Fruit fly (Drosophila melanogaster) whole organism, embryonic: Measurements from ENCODE around the gene CG42759.

ENCODE experiments used
- Antp ChIP-seq: fragments of 200-800 bp; sonication (Bioruptor generic); optimal IDR thresholded peaks from 3 replicates; lab custom pipeline; 2016; ENCODE audit warnings: missing biosample characterization, missing genetic modification characterization
- B-H2 ChIP-seq: fragments of 200-800 bp; sonication (Bioruptor generic); optimal IDR thresholded peaks from 2 replicates; lab custom pipeline; 2018; ENCODE audit warnings: missing biosample characterization, mild to moderate bottlenecking, missing genetic modification characterization
- Bteb2 ChIP-seq: fragments of 200-800 bp; sonication (Bioruptor generic); optimal IDR thresholded peaks from 2 replicates; lab custom pipeline; 2016; ENCODE audit warnings: missing biosample characterization, missing genetic modification characterization
- CG10267 ChIP-seq: fragments of 200-800 bp; sonication (Bioruptor generic); optimal IDR thresholded peaks from 2 replicates; lab custom pipeline; 2018; ENCODE audit warnings: missing biosample characterization, mild to moderate bottlenecking, missing genetic modification characterization, moderate library complexity
- CG10274 ChIP-seq: fragments of 200-800 bp; sonication (Bioruptor generic); optimal IDR thresholded peaks from 3 replicates; lab custom pipeline; 2017; ENCODE audit warnings: missing biosample characterization, mild to moderate bottlenecking, missing genetic modification characterization
- CG10366 ChIP-seq: fragments of 200-800 bp; sonication (Bioruptor generic); IDR thresholded peaks from 2 replicates; pipeline ENCODE4 v1.3.6; 2022; ENCODE audit warnings: missing biosample characterization, missing genetic modification characterization
- CG10654 ChIP-seq: fragments of 200-800 bp; sonication (Bioruptor generic); optimal IDR thresholded peaks from 2 replicates; lab custom pipeline; 2016; ENCODE audit warnings: missing biosample characterization, missing genetic modification characterization
- CG12071 ChIP-seq: fragments of 200-800 bp; sonication (Bioruptor generic); optimal IDR thresholded peaks from 3 replicates; lab custom pipeline; 2018; ENCODE audit warnings: missing biosample characterization, mild to moderate bottlenecking, missing genetic modification characterization
- CG12659 ChIP-seq: fragments of 200-800 bp; sonication (Bioruptor generic); optimal IDR thresholded peaks from 3 replicates; lab custom pipeline; 2017; ENCODE audit warnings: mild to moderate bottlenecking, missing biosample characterization, missing genetic modification reagents, missing genetic modification characterization
- CG12942 ChIP-seq: fragments of 200-800 bp; sonication (Bioruptor generic); optimal IDR thresholded peaks from 3 replicates; lab custom pipeline; 2016; ENCODE audit warnings: missing biosample characterization, missing genetic modification characterization
- CG13424 ChIP-seq: fragments of 200-800 bp; sonication (Bioruptor generic); optimal IDR thresholded peaks from 2 replicates; lab custom pipeline; 2019; ENCODE audit warnings: missing biosample characterization, mild to moderate bottlenecking, missing genetic modification characterization, moderate library complexity
- CG14667 ChIP-seq: fragments of 200-800 bp; sonication (Bioruptor generic); IDR thresholded peaks from 2 replicates; pipeline ENCODE4 v1.3.6; 2022; ENCODE audit warnings: missing biosample characterization, missing genetic modification characterization
- CG14710 ChIP-seq: fragments of 200-800 bp; sonication (Bioruptor generic); optimal IDR thresholded peaks from 3 replicates; lab custom pipeline; 2019; ENCODE audit warnings: missing biosample characterization, mild to moderate bottlenecking, missing genetic modification characterization, moderate library complexity
- CG17361 ChIP-seq: fragments of 200-800 bp; sonication (Bioruptor generic); IDR thresholded peaks from 3 replicates; pipeline ENCODE4 v1.3.6; 2022; ENCODE audit warnings: missing biosample characterization, missing genetic modification characterization
- CG18764 ChIP-seq: fragments of 200-800 bp; sonication (Bioruptor generic); optimal IDR thresholded peaks from 3 replicates; lab custom pipeline; 2016; ENCODE audit warnings: missing biosample characterization, missing genetic modification characterization
- CG2202 ChIP-seq: fragments of 200-800 bp; sonication (Bioruptor generic); optimal IDR thresholded peaks from 2 replicates; lab custom pipeline; 2018; ENCODE audit warnings: missing biosample characterization, mild to moderate bottlenecking, missing genetic modification characterization
- CG31224 ChIP-seq: fragments of 200-800 bp; sonication (Bioruptor generic); IDR thresholded peaks from 2 replicates; pipeline ENCODE4 v1.3.6; 2022; ENCODE audit warnings: missing biosample characterization, missing genetic modification characterization
- CG4707 ChIP-seq: fragments of 200-800 bp; sonication (Bioruptor generic); optimal IDR thresholded peaks from 2 replicates; lab custom pipeline; 2018; ENCODE audit warnings: missing biosample characterization, mild to moderate bottlenecking, missing genetic modification characterization, moderate library complexity
- CG7357 ChIP-seq: fragments of 200-800 bp; sonication (Bioruptor generic); IDR thresholded peaks from 3 replicates; pipeline ENCODE4 v1.3.6; 2022; ENCODE audit warnings: missing biosample characterization, missing genetic modification characterization
- Kr ChIP-seq: fragments of 200-800 bp; sonication (Bioruptor generic); optimal IDR thresholded peaks from 2 replicates; lab custom pipeline; 2017; ENCODE audit warnings: missing biosample characterization, mild to moderate bottlenecking, missing genetic modification characterization
- Nf-YC ChIP-seq: fragments of 200-800 bp; optimal IDR thresholded peaks from 3 replicates; lab custom pipeline; 2019; ENCODE audit warnings: missing biosample characterization, mild to moderate bottlenecking, missing genetic modification characterization, moderate library complexity
- Stat92E ChIP-seq, 3 experiments: fragments of >200 bp in 2 of 3; fragments of 200-800 bp in 1 of 3; sonication (Bioruptor generic) in 1 of 3; optimal IDR thresholded peaks; 2 replicates each; lab custom pipeline; 2017 to 2019; ENCODE audit warnings: missing biosample characterization in 3 of 3, missing genetic modification characterization in 3 of 3, mild to moderate bottlenecking in 1 of 3, moderate library complexity in 1 of 3
- Xrp1 ChIP-seq: fragments of 200-800 bp; sonication (Bioruptor generic); IDR thresholded peaks from 2 replicates; pipeline ENCODE4 v1.3.6; 2022; ENCODE audit warnings: missing biosample characterization, missing genetic modification characterization
- bab2 ChIP-seq: fragments of 200-800 bp; sonication (Bioruptor generic); optimal IDR thresholded peaks from 2 replicates; lab custom pipeline; 2016; ENCODE audit warnings: missing biosample characterization, missing genetic modification characterization
- bbx ChIP-seq: fragments of 200-800 bp; sonication (Bioruptor generic); IDR thresholded peaks from 2 replicates; pipeline ENCODE4 v1.3.6; 2022; ENCODE audit warnings: missing biosample characterization, missing genetic modification characterization; ENCODE audit not compliant: partially characterized antibody
- bcd ChIP-seq: fragments of 200-800 bp; sonication (Bioruptor generic); optimal IDR thresholded peaks from 2 replicates; lab custom pipeline; 2017; ENCODE audit warnings: missing biosample characterization, mild to moderate bottlenecking, missing genetic modification characterization
- btn ChIP-seq: fragments of 200-800 bp; sonication (Bioruptor generic); optimal IDR thresholded peaks from 2 replicates; lab custom pipeline; 2016; ENCODE audit warnings: missing biosample characterization, missing genetic modification characterization
- ci ChIP-seq: fragments of 200-800 bp; sonication (Bioruptor generic); IDR thresholded peaks from 3 replicates; pipeline ENCODE4 v1.3.6; 2022; ENCODE audit warnings: missing biosample characterization, missing genetic modification characterization
- gsb-n ChIP-seq: fragments of 200-800 bp; sonication (Bioruptor generic); optimal IDR thresholded peaks from 3 replicates; lab custom pipeline; 2018; ENCODE audit warnings: missing biosample characterization, mild to moderate bottlenecking, missing genetic modification characterization
- ham ChIP-seq: fragments of 200-800 bp; sonication (Bioruptor generic); IDR thresholded peaks from 2 replicates; pipeline ENCODE4 v1.3.6; 2022; ENCODE audit warnings: missing biosample characterization, missing genetic modification characterization
- hb ChIP-seq: fragments of 200-800 bp; sonication (Bioruptor generic); IDR thresholded peaks from 3 replicates; pipeline ENCODE4 v1.3.6; 2022; ENCODE audit warnings: missing biosample characterization, missing genetic modification characterization; ENCODE audit not compliant: partially characterized antibody
- kay ChIP-seq: fragments of 200-800 bp; sonication (Bioruptor generic); optimal IDR thresholded peaks from 2 replicates; lab custom pipeline; 2016; ENCODE audit warnings: missing biosample characterization, missing genetic modification characterization
- lbe ChIP-seq: fragments of 200-800 bp; sonication (Bioruptor generic); optimal IDR thresholded peaks from 2 replicates; lab custom pipeline; 2016; ENCODE audit warnings: missing biosample characterization, mild to moderate bottlenecking, missing genetic modification characterization
- luna ChIP-seq: fragments of 200-800 bp; sonication (Bioruptor generic); optimal IDR thresholded peaks from 2 replicates; lab custom pipeline; 2016; ENCODE audit warnings: missing biosample characterization, missing genetic modification characterization
- nerfin-2 ChIP-seq: fragments of 200-800 bp; sonication (Bioruptor generic); IDR thresholded peaks from 2 replicates; pipeline ENCODE4 v1.3.6; 2022; ENCODE audit warnings: missing biosample characterization, missing genetic modification characterization; ENCODE audit not compliant: partially characterized antibody
- pan ChIP-seq, 4 experiments: fragments of >200 bp in 3 of 4; fragments of 200-800 bp in 1 of 4; sonication (Bioruptor generic) in 1 of 4; optimal IDR thresholded peaks in 3 of 4; IDR thresholded peaks in 1 of 4; 2 replicates each; pipeline versions ENCODE4 v1.3.6 to Lab custom; 2017 to 2022; ENCODE audit warnings: missing biosample characterization in 2 of 4, missing genetic modification characterization in 2 of 4, mixed read lengths in 1 of 4
- pho ChIP-seq: fragments of 200-800 bp; sonication (Bioruptor generic); optimal IDR thresholded peaks from 2 replicates; lab custom pipeline; 2016; ENCODE audit warnings: missing biosample characterization, missing genetic modification characterization
- slou ChIP-seq: fragments of 200-800 bp; sonication (Bioruptor generic); optimal IDR thresholded peaks from 3 replicates; lab custom pipeline; 2016; ENCODE audit warnings: missing biosample characterization, missing genetic modification characterization
- stwl ChIP-seq: fragments of 200-800 bp; sonication (Bioruptor generic); optimal IDR thresholded peaks from 3 replicates; lab custom pipeline; 2018; ENCODE audit warnings: missing biosample characterization, mild to moderate bottlenecking, missing genetic modification characterization, moderate library complexity
- tio ChIP-seq: fragments of 200-800 bp; sonication (Bioruptor generic); optimal IDR thresholded peaks from 2 replicates; lab custom pipeline; 2017; ENCODE audit warnings: missing biosample characterization, missing genetic modification characterization, inconsistent platforms
- toy ChIP-seq: fragments of 200-800 bp; sonication (Bioruptor generic); IDR thresholded peaks from 2 replicates; pipeline ENCODE4 v1.3.6; 2022; ENCODE audit warnings: missing biosample characterization, missing genetic modification characterization
- trh ChIP-seq: fragments of 200-800 bp; sonication (Bioruptor generic); optimal IDR thresholded peaks from 2 replicates; lab custom pipeline; 2016; ENCODE audit warnings: missing biosample characterization, missing genetic modification characterization
- usp ChIP-seq: fragments of >200 bp; optimal IDR thresholded peaks from 2 replicates; lab custom pipeline; 2017; ENCODE audit warnings: missing biosample characterization, missing genetic modification characterization
- wdn ChIP-seq: fragments of 200-800 bp; sonication (Bioruptor generic); IDR thresholded peaks from 2 replicates; pipeline ENCODE4 v1.3.6; 2022; ENCODE audit warnings: missing biosample characterization, missing genetic modification characterization
- wek ChIP-seq: fragments of 200-800 bp; sonication (Bioruptor generic); optimal IDR thresholded peaks from 3 replicates; lab custom pipeline; 2018; ENCODE audit warnings: missing biosample characterization, mild to moderate bottlenecking, missing genetic modification characterization, moderate library complexity
- wor ChIP-seq: fragments of 200-800 bp; sonication (Bioruptor generic); IDR thresholded peaks from 2 replicates; pipeline ENCODE4 v1.3.6; 2022; ENCODE audit warnings: missing biosample characterization, missing genetic modification characterization
- yki ChIP-seq: fragments of >200 bp; optimal IDR thresholded peaks from 3 replicates; lab custom pipeline; 2018
- zf30C ChIP-seq: fragments of 200-800 bp; sonication (Bioruptor generic); optimal IDR thresholded peaks from 3 replicates; lab custom pipeline; 2018; ENCODE audit warnings: missing biosample characterization, mild to moderate bottlenecking, missing genetic modification characterization

The CG42759 gene

dm6 chr3R:10144103-10144998 lies 1.5 kb downstream of the CG42759 start, which contains the start of the genes TAF1B and Invadolysin (continued):
- TF ChIP-seq Bteb2 (GFP tag; lab: Kevin White, UChicago) (no peak), stwl (tag; lab: Kevin White, UChicago) (peak; percentile 80), CG12659 (GFP tag; lab: Kevin White, UChicago) (peak; percentile 85), hb (GFP tag; lab: Robert Waterston, UW) (peak; percentile 89), pho (GFP tag; lab: Kevin White, UChicago) (no peak), trh (GFP tag; lab: Kevin White, UChicago) (peak; percentile 43), slou (GFP tag; lab: Kevin White, UChicago) (no peak), wor (GFP tag; lab: Robert Waterston, UW) (no peak), CG12071 (GFP tag; lab: Kevin White, UChicago) (peak; percentile 51), ham (GFP tag; lab: Robert Waterston, UW) (no peak), toy (GFP tag; lab: Robert Waterston, UW) (no peak), CG10274 (GFP tag; lab: Kevin White, UChicago) (no peak), CG14710 (tag; lab: Kevin White, UChicago) (peak; percentile 84), CG7357 (GFP tag; lab: Robert Waterston, UW) (no peak), Xrp1 (GFP tag; lab: Robert Waterston, UW) (peak; percentile 66; the same call in 1 of the 2 replicates), btn (no peak), wdn (GFP tag; lab: Robert Waterston, UW) (peak; percentile 13; the same call in 1 of the 2 replicates), wek (GFP tag; lab: Kevin White, UChicago) (peak; percentile 35), yki (lab: Kevin White, UChicago) (no peak), CG12942 (GFP tag; lab: Kevin White, UChicago) (peak; percentile 24), bab2 (GFP tag; lab: Kevin White, UChicago) (peak; percentile 59), Nf-YC (peak; percentile 24), CG17361 (peak; percentile 77; the same call in 2 of the 3 replicates), bcd (GFP tag; lab: Kevin White, UChicago) (peak; percentile 14), Antp (peak; percentile 52), CG14667 (no peak), ci (GFP tag; lab: Robert Waterston, UW) (peak; percentile 58; the same call in 2 of the 3 replicates), lbe (peak; percentile 78), gsb-n (peak; percentile 55), usp (GFP tag; lab: Kevin White, UChicago) (no peak), bbx (GFP tag; lab: Robert Waterston, UW) (peak; percentile 91), Kr (GFP tag; lab: Kevin White, UChicago) (peak; percentile 48), B-H2 (GFP tag; lab: Kevin White, UChicago) (peak; percentile 41), nerfin-2 (GFP tag; lab: Robert Waterston, UW) (peak; percentile 53), CG10267 (tag; lab: Kevin White, UChicago) (peak; percentile 92), tio (GFP tag; lab: Kevin White, UChicago) (peak; percentile 39), CG4707 (GFP tag; lab: Kevin White, UChicago) (peak; percentile 62), CG31224 (no peak), CG10366 (peak; percentile 60), zf30C (peak; percentile 14), Stat92E (GFP tag; optimal IDR thresholded peaks at IDR 0.05; lab: Kevin White, UChicago) (peak in 1 of 3 experiments; percentile 35), pan (optimal IDR thresholded peaks at IDR 0.05; lab: Kevin White, UChicago) (no peak), pan (GFP tag; optimal IDR thresholded peaks at IDR 0.05 in 1 of 2, IDR thresholded peaks at IDR 0.05 in 1 of 2) (peak in 1 of 2 experiments; percentile 55), kay (GFP tag; lab: Kevin White, UChicago) (peak; percentile 2), CG10654 (peak; percentile 17), CG13424 (tag; lab: Kevin White, UChicago) (peak; percentile 56), CG18764 (GFP tag; lab: Kevin White, UChicago) (peak; percentile 27), CG2202 (no peak), luna (GFP tag; lab: Kevin White, UChicago) (no peak)
